Fruit fly (Drosophila melanogaster): ENCODE measurements around the gene CG17816.

dm6 chr3R:7894586-7894985, 8.1 kb upstream of the CG17816 start:
- no peak for TF ChIP-seq CG8478 (optimal IDR thresholded peaks at IDR 0.05)
- TF ChIP-seq CTCF (optimal IDR thresholded peaks at IDR 0.05) = no peak
